Worm (Caenorhabditis elegans) whole organism, L3 larva: Measurements from ENCODE around the gene Y54F10AM.15.

ENCODE experiments used
- ama-1 ChIP-seq: fragments of 150-350 bp; optimal IDR thresholded peaks from 2 replicates; lab custom pipeline; 2018
- lin-15B ChIP-seq: fragments of 150-350 bp; optimal IDR thresholded peaks from 2 replicates; lab custom pipeline; 2014; ENCODE audit warnings: missing biosample characterization, missing genetic modification characterization
- nhr-25 ChIP-seq: sonication (generic microtip); optimal IDR thresholded peaks from 2 replicates; lab custom pipeline; 2017; ENCODE audit warnings: missing biosample characterization, missing genetic modification characterization
- sea-2 ChIP-seq: fragments of 150-350 bp; sonication (generic microtip); optimal IDR thresholded peaks from 4 replicates; lab custom pipeline; 2014; ENCODE audit warnings: missing biosample characterization, missing genetic modification reagents, missing genetic modification characterization

- TF ChIP-seq nhr-25 (no peak), sea-2 (no peak), lin-15B (tag; lab: Kevin White, UChicago) (no peak), ama-1 (no peak)
Observed at ce11 chrIII:2561410-2561809, 32.9 kb upstream of the Y54F10AM.15 start, which contains the start of gene nhr-239.
